Fruit fly (Drosophila melanogaster) whole organism, embryonic: Measurements from ENCODE around the gene CG13766.

ENCODE experiments used
- Bgb ChIP-seq: fragments of 200-800 bp; sonication (Bioruptor generic); IDR thresholded peaks from 2 replicates; pipeline ENCODE4 v1.3.6; 2022; ENCODE audit warnings: missing biosample characterization, missing genetic modification characterization; ENCODE audit not compliant: partially characterized antibody
- CG12236 ChIP-seq: fragments of 200-800 bp; sonication (Bioruptor generic); optimal IDR thresholded peaks from 2 replicates; lab custom pipeline; 2016; ENCODE audit warnings: missing biosample characterization, missing genetic modification characterization
- CG12942 ChIP-seq: fragments of 200-800 bp; sonication (Bioruptor generic); optimal IDR thresholded peaks from 3 replicates; lab custom pipeline; 2016; ENCODE audit warnings: missing biosample characterization, missing genetic modification characterization
- CG14710 ChIP-seq: fragments of 200-800 bp; sonication (Bioruptor generic); optimal IDR thresholded peaks from 3 replicates; lab custom pipeline; 2019; ENCODE audit warnings: missing biosample characterization, mild to moderate bottlenecking, missing genetic modification characterization, moderate library complexity
- CG15011 ChIP-seq: fragments of 200-800 bp; sonication (Bioruptor generic); optimal IDR thresholded peaks from 3 replicates; lab custom pipeline; 2018; ENCODE audit warnings: missing biosample characterization, mild to moderate bottlenecking, missing genetic modification characterization
- CG15269 ChIP-seq: fragments of 200-800 bp; sonication (Bioruptor generic); optimal IDR thresholded peaks from 2 replicates; lab custom pipeline; 2018; ENCODE audit warnings: missing biosample characterization, mild to moderate bottlenecking, missing genetic modification characterization, moderate library complexity
- CG17359 ChIP-seq: fragments of 200-800 bp; sonication (Bioruptor generic); optimal IDR thresholded peaks from 3 replicates; lab custom pipeline; 2018; ENCODE audit warnings: missing biosample characterization, mild to moderate bottlenecking, missing genetic modification characterization, moderate library complexity
- CG17361 ChIP-seq: fragments of 200-800 bp; sonication (Bioruptor generic); IDR thresholded peaks from 3 replicates; pipeline ENCODE4 v1.3.6; 2022; ENCODE audit warnings: missing biosample characterization, missing genetic modification characterization
- CG17385 ChIP-seq: fragments of 200-800 bp; sonication (Bioruptor generic); optimal IDR thresholded peaks from 3 replicates; lab custom pipeline; 2018; ENCODE audit warnings: missing biosample characterization, mild to moderate bottlenecking, missing genetic modification characterization
- CG1832 ChIP-seq: fragments of 200-800 bp; sonication (Bioruptor generic); optimal IDR thresholded peaks from 2 replicates; lab custom pipeline; 2017; ENCODE audit warnings: missing biosample characterization, mild to moderate bottlenecking, missing genetic modification characterization, inconsistent platforms
- CG18619 ChIP-seq: fragments of 200-800 bp; sonication (Bioruptor generic); optimal IDR thresholded peaks from 3 replicates; lab custom pipeline; 2017; ENCODE audit warnings: missing biosample characterization, mild to moderate bottlenecking, missing genetic modification characterization
- CG2875 ChIP-seq: fragments of 200-800 bp; sonication (Bioruptor generic); optimal IDR thresholded peaks from 2 replicates; lab custom pipeline; 2017; ENCODE audit warnings: missing biosample characterization, mild to moderate bottlenecking, missing genetic modification characterization, missing genetic modification reagents
- CG32532 ChIP-seq: fragments of 200-800 bp; sonication (Bioruptor generic); IDR thresholded peaks from 2 replicates; pipeline ENCODE4 v1.3.6; 2022; ENCODE audit warnings: missing biosample characterization, missing genetic modification characterization
- CG6254 ChIP-seq: fragments of 200-800 bp; sonication (Bioruptor generic); optimal IDR thresholded peaks from 3 replicates; lab custom pipeline; 2017; ENCODE audit warnings: mild to moderate bottlenecking, missing biosample characterization, missing genetic modification reagents, missing genetic modification characterization
- CG6791 ChIP-seq: fragments of 200-800 bp; sonication (Bioruptor generic); IDR thresholded peaks from 3 replicates; pipeline ENCODE4 v1.3.6; 2022; ENCODE audit warnings: missing biosample characterization, missing genetic modification characterization; ENCODE audit not compliant: partially characterized antibody
- CG6813 ChIP-seq: fragments of 200-800 bp; sonication (Bioruptor generic); optimal IDR thresholded peaks from 2 replicates; lab custom pipeline; 2017; ENCODE audit warnings: missing biosample characterization, missing genetic modification characterization, mild to moderate bottlenecking, moderate library complexity, missing genetic modification reagents
- CG7963 ChIP-seq: fragments of 200-800 bp; sonication (Bioruptor generic); IDR thresholded peaks from 3 replicates; pipeline ENCODE4 v1.3.6; 2022; ENCODE audit warnings: missing biosample characterization, missing genetic modification characterization; ENCODE audit not compliant: partially characterized antibody
- CG8290 ChIP-seq, 3 experiments: fragments of 200-800 bp; sonication (Bioruptor generic); optimal IDR thresholded peaks; 2 replicates each; lab custom pipeline; 2016 to 2019; ENCODE audit warnings: missing biosample characterization in 3 of 3, missing genetic modification characterization in 3 of 3, mild to moderate bottlenecking in 2 of 3, moderate library complexity in 1 of 3
- CG8388 ChIP-seq: fragments of 200-800 bp; sonication (Bioruptor generic); optimal IDR thresholded peaks from 2 replicates; lab custom pipeline; 2019; ENCODE audit warnings: missing biosample characterization, mild to moderate bottlenecking, missing genetic modification characterization, moderate library complexity
- CG9437 ChIP-seq: fragments of 200-800 bp; sonication (Bioruptor generic); optimal IDR thresholded peaks from 2 replicates; lab custom pipeline; 2018; ENCODE audit warnings: missing biosample characterization, mild to moderate bottlenecking, missing genetic modification characterization
- CG9727 ChIP-seq: fragments of 200-800 bp; sonication (Bioruptor generic); optimal IDR thresholded peaks from 3 replicates; lab custom pipeline; 2017; ENCODE audit warnings: missing biosample characterization, mild to moderate bottlenecking, missing genetic modification characterization
- D ChIP-seq, 2 experiments: fragments of 200-800 bp in 1 of 2; fragments of >200 bp in 1 of 2; sonication (Bioruptor generic) in 1 of 2; optimal IDR thresholded peaks; 2 replicates in 1 of 2; 3 replicates in 1 of 2; lab custom pipeline; 2017; ENCODE audit warnings: mild to moderate bottlenecking in 1 of 2, missing biosample characterization in 1 of 2, missing genetic modification characterization in 1 of 2, missing genetic modification reagents in 1 of 2
- Deaf1 ChIP-seq: fragments of 200-800 bp; optimal IDR thresholded peaks from 3 replicates; lab custom pipeline; 2019; ENCODE audit warnings: missing biosample characterization, mild to moderate bottlenecking, missing genetic modification characterization, moderate library complexity
- Nf-YA ChIP-seq: fragments of 200-800 bp; sonication (Bioruptor generic); IDR thresholded peaks from 2 replicates; pipeline ENCODE4 v1.3.6; 2022; ENCODE audit warnings: missing biosample characterization, missing genetic modification characterization
- Nf-YB ChIP-seq: fragments of 200-800 bp; sonication (Bioruptor generic); optimal IDR thresholded peaks from 3 replicates; lab custom pipeline; 2019; ENCODE audit warnings: missing biosample characterization, mild to moderate bottlenecking, missing genetic modification characterization, moderate library complexity
- Nf-YC ChIP-seq: fragments of 200-800 bp; optimal IDR thresholded peaks from 3 replicates; lab custom pipeline; 2019; ENCODE audit warnings: missing biosample characterization, mild to moderate bottlenecking, missing genetic modification characterization, moderate library complexity
- al ChIP-seq: fragments of 200-800 bp; sonication (Bioruptor generic); IDR thresholded peaks from 2 replicates; pipeline ENCODE4 v1.3.6; 2022; ENCODE audit warnings: missing biosample characterization, missing genetic modification characterization
- amos ChIP-seq: fragments of 200-800 bp; sonication (Bioruptor generic); IDR thresholded peaks from 2 replicates; pipeline ENCODE4 v1.3.6; 2022; ENCODE audit warnings: missing biosample characterization, missing genetic modification characterization; ENCODE audit not compliant: partially characterized antibody
- bbx ChIP-seq: fragments of 200-800 bp; sonication (Bioruptor generic); IDR thresholded peaks from 2 replicates; pipeline ENCODE4 v1.3.6; 2022; ENCODE audit warnings: missing biosample characterization, missing genetic modification characterization; ENCODE audit not compliant: partially characterized antibody
- dan ChIP-seq: fragments of 200-800 bp; sonication (Bioruptor generic); IDR thresholded peaks from 2 replicates; pipeline ENCODE4 v1.3.6; 2022; ENCODE audit warnings: missing biosample characterization, missing genetic modification characterization
- danr ChIP-seq: fragments of 200-800 bp; sonication (Bioruptor generic); IDR thresholded peaks from 2 replicates; pipeline ENCODE4 v1.3.6; 2022; ENCODE audit warnings: missing biosample characterization, missing genetic modification characterization
- dmrt11E ChIP-seq: fragments of 200-800 bp; sonication (Bioruptor generic); optimal IDR thresholded peaks from 3 replicates; lab custom pipeline; 2018; ENCODE audit warnings: missing biosample characterization, mild to moderate bottlenecking, missing genetic modification characterization, moderate library complexity
- esg ChIP-seq: fragments of 200-800 bp; sonication (Bioruptor generic); conservative IDR thresholded peaks from 2 replicates; pipeline ENCODE4 v1.3.6; 2022; ENCODE audit warnings: missing biosample characterization, missing genetic modification characterization
- ewg ChIP-seq: fragments of 200-800 bp; sonication (Bioruptor generic); optimal IDR thresholded peaks from 3 replicates; lab custom pipeline; 2017; ENCODE audit warnings: mild to moderate bottlenecking, missing biosample characterization, missing genetic modification reagents, missing genetic modification characterization
- ind ChIP-seq: fragments of 200-800 bp; sonication (Bioruptor generic); optimal IDR thresholded peaks from 3 replicates; lab custom pipeline; 2016; ENCODE audit warnings: missing biosample characterization, missing genetic modification characterization
- nerfin-1 ChIP-seq: fragments of 200-800 bp; sonication (Bioruptor generic); optimal IDR thresholded peaks from 3 replicates; lab custom pipeline; 2019; ENCODE audit warnings: missing biosample characterization, mild to moderate bottlenecking, missing genetic modification characterization, moderate library complexity
- nerfin-2 ChIP-seq: fragments of 200-800 bp; sonication (Bioruptor generic); IDR thresholded peaks from 2 replicates; pipeline ENCODE4 v1.3.6; 2022; ENCODE audit warnings: missing biosample characterization, missing genetic modification characterization; ENCODE audit not compliant: partially characterized antibody
- nmo ChIP-seq: fragments of 200-800 bp; sonication (Bioruptor generic); optimal IDR thresholded peaks from 2 replicates; lab custom pipeline; 2018; ENCODE audit warnings: missing biosample characterization, mild to moderate bottlenecking, missing genetic modification characterization, moderate library complexity
- phol ChIP-seq: fragments of 200-800 bp; sonication (Bioruptor generic); optimal IDR thresholded peaks from 3 replicates; lab custom pipeline; 2018; ENCODE audit warnings: missing biosample characterization, mild to moderate bottlenecking, missing genetic modification characterization, moderate library complexity
- scrt ChIP-seq: fragments of 200-800 bp; sonication (Bioruptor generic); optimal IDR thresholded peaks from 2 replicates; lab custom pipeline; 2018; ENCODE audit warnings: missing biosample characterization, mild to moderate bottlenecking, missing genetic modification characterization, moderate library complexity
- sens ChIP-seq: fragments of 200-800 bp; sonication (Bioruptor generic); peaks from one replicate; lab custom pipeline; 2016; ENCODE audit warnings: missing biosample characterization, missing genetic modification characterization
- trem ChIP-seq: fragments of 200-800 bp; optimal IDR thresholded peaks from 3 replicates; lab custom pipeline; 2019; ENCODE audit warnings: missing biosample characterization, mild to moderate bottlenecking, missing genetic modification characterization, moderate library complexity
- vfl ChIP-seq: fragments of 200-800 bp; sonication (Bioruptor generic); optimal IDR thresholded peaks from 2 replicates; lab custom pipeline; 2016; ENCODE audit warnings: missing biosample characterization, missing genetic modification characterization
- z ChIP-seq: fragments of 200-800 bp; sonication (Bioruptor generic); IDR thresholded peaks from 3 replicates; pipeline ENCODE4 v1.3.6; 2022; ENCODE audit warnings: missing biosample characterization, missing genetic modification characterization

CG13766 gene

dm6 chr2L:6546883-6547471, 19.0 kb downstream of the CG13766 start, which contains the start of gene eya (continued):
- no peak for TF ChIP-seq CG6254 (GFP tag; lab: Kevin White, UChicago)
- no peak for TF ChIP-seq CG17359 (tag; lab: Kevin White, UChicago)
- no peak for TF ChIP-seq CG8290 (GFP tag; optimal IDR thresholded peaks at IDR 0.05; lab: Kevin White, UChicago)
- no peak for TF ChIP-seq CG8290 (tag; optimal IDR thresholded peaks at IDR 0.05; lab: Kevin White, UChicago)
- peak; percentile 81 for TF ChIP-seq CG1832 (GFP tag; lab: Kevin White, UChicago)
- peak; percentile 32 for TF ChIP-seq nerfin-1 (tag; lab: Kevin White, UChicago)
- TF ChIP-seq ind: no peak
- peak; percentile 12; the same call in 1 of the 2 replicates for TF ChIP-seq amos (GFP tag; lab: Robert Waterston, UW)
- peak; percentile 98 for TF ChIP-seq z (GFP tag; lab: Robert Waterston, UW)
- no peak for TF ChIP-seq CG12942 (GFP tag; lab: Kevin White, UChicago)
- TF ChIP-seq nmo (GFP tag; lab: Kevin White, UChicago): no peak
- TF ChIP-seq bbx (GFP tag; lab: Robert Waterston, UW): peak; percentile 48
- 0 out of 2 replicates have a peak, but pooled peaks have one; percentile 44 for TF ChIP-seq Nf-YA (GFP tag; lab: Robert Waterston, UW)
- peak; percentile 12; the same call in 1 of the 2 replicates for TF ChIP-seq Bgb (GFP tag; lab: Robert Waterston, UW)
- no peak for TF ChIP-seq danr
- peak; percentile 96 for TF ChIP-seq trem (tag; lab: Kevin White, UChicago)

- TF ChIP-seq dan (GFP tag; lab: Robert Waterston, UW): no peak
- peak; percentile 54 for TF ChIP-seq dmrt11E
- TF ChIP-seq CG9727 (GFP tag; lab: Kevin White, UChicago): peak; percentile 0
- peak; percentile 12 for TF ChIP-seq Deaf1 (tag; lab: Kevin White, UChicago)
- no peak for TF ChIP-seq CG15269 (tag; lab: Kevin White, UChicago)
- TF ChIP-seq scrt: no peak
- TF ChIP-seq Nf-YC (tag; lab: Kevin White, UChicago): peak; percentile 30
- peak; percentile 38 for TF ChIP-seq sens (GFP tag; lab: Kevin White, UChicago)
- TF ChIP-seq nerfin-2 (GFP tag; lab: Robert Waterston, UW): 0 out of 2 replicates have a peak, but pooled peaks have one; percentile 42
- TF ChIP-seq esg (GFP tag; lab: Robert Waterston, UW): peak; percentile 17; the same call in 1 of the 2 replicates
- no peak for TF ChIP-seq CG15011 (GFP tag; lab: Kevin White, UChicago)
- no peak for TF ChIP-seq D (optimal IDR thresholded peaks at IDR 0.05; lab: Kevin White, UChicago)
- TF ChIP-seq D (GFP tag; optimal IDR thresholded peaks at IDR 0.05; lab: Kevin White, UChicago): peak; percentile 21
- peak; percentile 64; the same call in 1 of the 3 replicates for TF ChIP-seq CG6791 (GFP tag; lab: Robert Waterston, UW)
- TF ChIP-seq Nf-YB (GFP tag; lab: Kevin White, UChicago): peak; percentile 59
- TF ChIP-seq CG8388 (GFP tag; lab: Kevin White, UChicago): peak; percentile 47
- peak; percentile 29; the same call in 1 of the 3 replicates for TF ChIP-seq CG17361 (GFP tag; lab: Robert Waterston, UW)
- no peak for TF ChIP-seq vfl
- peak; percentile 39 for TF ChIP-seq CG8290 (GFP tag; optimal IDR thresholded peaks at IDR 0.05; lab: Kevin White, UChicago)
- peak in 1 of 2 experiments; percentile 86 for TF ChIP-seq CG8290 (tag; optimal IDR thresholded peaks at IDR 0.05; lab: Kevin White, UChicago)
- TF ChIP-seq CG9437 (GFP tag; lab: Kevin White, UChicago): peak; percentile 14
- no peak for TF ChIP-seq CG18619 (GFP tag; lab: Kevin White, UChicago)
- peak; percentile 2 for TF ChIP-seq ewg (GFP tag; lab: Kevin White, UChicago)
- no peak for TF ChIP-seq CG32532 (GFP tag; lab: Robert Waterston, UW)
- no peak for TF ChIP-seq CG6813 (GFP tag; lab: Kevin White, UChicago)
- TF ChIP-seq CG17385 (GFP tag; lab: Kevin White, UChicago): peak; percentile 28
- TF ChIP-seq CG12236 (GFP tag; lab: Kevin White, UChicago): no peak
- peak; percentile 23 for TF ChIP-seq CG2875
- TF ChIP-seq al (GFP tag; lab: Robert Waterston, UW): no peak
- TF ChIP-seq CG14710 (tag; lab: Kevin White, UChicago): peak; percentile 2
- TF ChIP-seq phol (tag; lab: Kevin White, UChicago): peak; percentile 34
- TF ChIP-seq CG7963: 0 out of 3 replicates have a peak, but pooled peaks have one; percentile 40
Measured at dm6 chr2L:6539623-6540381, 26.2 kb downstream of the CG13766 start.
